Worm (Caenorhabditis elegans): ENCODE measurements around the gene dhs-27.
A peak's percentile ranks its signal among the peaks of the same experiment; 100 is the strongest.

dhs-27 gene

ce11 chrX:3424516-3424915, 10.0 kb upstream of the dhs-27 start, which contains the start of gene ZK813.6:
Gene ZK813.6 (plus strand): TSS chrX:3424816.
- TF ChIP-seq sox-2 (GFP tag; IDR thresholded peaks at IDR 0.05) (no peak), che-1 (tag; optimal IDR thresholded peaks at IDR 0.05) (no peak), zip-5 (tag; optimal IDR thresholded peaks at IDR 0.05) (no peak), tbx-2 (tag; optimal IDR thresholded peaks at IDR 0.05) (no peak), dve-1 (tag; optimal IDR thresholded peaks at IDR 0.05) (no peak), ref-2 (tag; optimal IDR thresholded peaks at IDR 0.05) (no peak), unc-3 (GFP tag; conservative IDR thresholded peaks at IDR 0.05) (no peak), unc-3 (tag; optimal IDR thresholded peaks at IDR 0.05) (no peak), fkh-6 (tag; optimal IDR thresholded peaks at IDR 0.05) (no peak), pqm-1 (tag; optimal IDR thresholded peaks at IDR 0.05) (no peak), fax-1 (tag; optimal IDR thresholded peaks at IDR 0.05) (no peak), nhr-11 (tag; optimal IDR thresholded peaks at IDR 0.05) (no peak), sdc-2 (tag; optimal IDR thresholded peaks at IDR 0.05) (no peak), ceh-30 (tag; optimal IDR thresholded peaks at IDR 0.05) (no peak), nhr-232 (tag; optimal IDR thresholded peaks at IDR 0.05) (no peak), ceh-19 (GFP tag; optimal IDR thresholded peaks at IDR 0.05) (no peak), hlh-6 (tag; optimal IDR thresholded peaks at IDR 0.05) (no peak), ceh-2 (tag; optimal IDR thresholded peaks at IDR 0.05) (no peak), odd-2 (tag; optimal IDR thresholded peaks at IDR 0.05) (no peak)

- TF ChIP-seq tbx-7 (tag; optimal IDR thresholded peaks at IDR 0.05): no peak
- TF ChIP-seq pqm-1 (tag; optimal IDR thresholded peaks at IDR 0.05): no peak
These were observed 4.6 kb upstream of the dhs-27 start, which contains the start of gene C04F6.7 for ce11 chrX:3419084-3419483. Gene C04F6.7 (minus strand): TSS chrX:3419184.

ce11 chrX:3416063-3416462, 1.6 kb upstream of the dhs-27 start:
- TF ChIP-seq ceh-31 (tag; optimal IDR thresholded peaks at IDR 0.05) (no peak), hlh-8 (tag; optimal IDR thresholded peaks at IDR 0.05) (no peak), Y22D7AL.16 (tag; optimal IDR thresholded peaks at IDR 0.05) (no peak), eyg-1 (tag; optimal IDR thresholded peaks at IDR 0.05) (no peak), ceh-45 (GFP tag; IDR thresholded peaks at IDR 0.05) (no peak), ceh-6 (GFP tag; optimal IDR thresholded peaks at IDR 0.05) (no peak), C38D4.7 (GFP tag; optimal IDR thresholded peaks at IDR 0.05) (no peak), pha-2 (tag; optimal IDR thresholded peaks at IDR 0.05) (no peak), tbx-7 (tag; optimal IDR thresholded peaks at IDR 0.05) (no peak), ceh-34 (tag; optimal IDR thresholded peaks at IDR 0.05) (no peak), mec-3 (tag; optimal IDR thresholded peaks at IDR 0.05; ENCODE audit: borderline replicate concordance) (no peak), ceh-22 (tag; optimal IDR thresholded peaks at IDR 0.05) (no peak)

ce11 chrX:3411565-3412022, 2.9 kb downstream of the dhs-27 start, which contains the start of gene unc-78:
Gene unc-78 (minus strand): TSS chrX:3411615.
- TF ChIP-seq gmeb-2 (tag; optimal IDR thresholded peaks at IDR 0.05) (no peak), nfya-1 (tag; optimal IDR thresholded peaks at IDR 0.05) (no peak), C38D4.7 (GFP tag; optimal IDR thresholded peaks at IDR 0.05) (no peak), ztf-16 (tag; optimal IDR thresholded peaks at IDR 0.05) (no peak), tbx-2 (tag; optimal IDR thresholded peaks at IDR 0.05) (peak; percentile 25), pha-2 (tag; optimal IDR thresholded peaks at IDR 0.05) (no peak), ceh-6 (GFP tag; optimal IDR thresholded peaks at IDR 0.05) (no peak), hlh-8 (tag; optimal IDR thresholded peaks at IDR 0.05) (no peak), hlh-30 (tag; optimal IDR thresholded peaks at IDR 0.05; ENCODE audit: insufficient read depth) (no peak), pha-4 (tag; optimal IDR thresholded peaks at IDR 0.05) (no peak), rnt-1 (tag; optimal IDR thresholded peaks at IDR 0.05) (no peak), syd-9 (tag; optimal IDR thresholded peaks at IDR 0.05) (no peak), C08G9.2 (tag; optimal IDR thresholded peaks at IDR 0.05) (peak; percentile 13), K02D7.2 (tag; optimal IDR thresholded peaks at IDR 0.05) (no peak), ceh-31 (tag; optimal IDR thresholded peaks at IDR 0.05) (peak; percentile 6), odd-2 (tag; optimal IDR thresholded peaks at IDR 0.05) (no peak), ceh-2 (tag; optimal IDR thresholded peaks at IDR 0.05) (peak; percentile 16), ceh-30 (tag; optimal IDR thresholded peaks at IDR 0.05) (no peak)

All from whole organism, late embryonic.